Fruit fly (Drosophila melanogaster) whole organism, embryonic: ENCODE measurements around the gene CG15740.

Experiments used
- Bgb ChIP-seq: fragments of 200-800 bp; sonication (Bioruptor generic); IDR thresholded peaks from 2 replicates; pipeline ENCODE4 v1.3.6; 2022; ENCODE audit warnings: missing biosample characterization, missing genetic modification characterization; ENCODE audit not compliant: partially characterized antibody
- CG10979 ChIP-seq: fragments of 200-800 bp; sonication (Bioruptor generic); optimal IDR thresholded peaks from 2 replicates; lab custom pipeline; 2018; ENCODE audit warnings: missing biosample characterization, mild to moderate bottlenecking, missing genetic modification characterization, moderate library complexity
- CG11093 ChIP-seq: fragments of 200-800 bp; sonication (Bioruptor generic); IDR thresholded peaks from 3 replicates; pipeline ENCODE4 v1.3.6; 2022; ENCODE audit warnings: missing biosample characterization, missing genetic modification characterization
- CG11247 ChIP-seq: fragments of 200-800 bp; sonication (Bioruptor generic); IDR thresholded peaks from 2 replicates; pipeline ENCODE4 v1.3.6; 2022; ENCODE audit warnings: missing biosample characterization, missing genetic modification characterization
- CG12071 ChIP-seq: fragments of 200-800 bp; sonication (Bioruptor generic); optimal IDR thresholded peaks from 3 replicates; lab custom pipeline; 2018; ENCODE audit warnings: missing biosample characterization, mild to moderate bottlenecking, missing genetic modification characterization
- CG13123 ChIP-seq: fragments of 200-800 bp; sonication (Bioruptor generic); optimal IDR thresholded peaks from 2 replicates; lab custom pipeline; 2016; ENCODE audit warnings: missing biosample characterization, missing genetic modification characterization
- CG14014 ChIP-seq: fragments of 200-800 bp; sonication (Bioruptor generic); IDR thresholded peaks from 2 replicates; pipeline ENCODE4 v1.3.6; 2022; ENCODE audit warnings: missing biosample characterization, missing genetic modification characterization
- CG1647 ChIP-seq: fragments of 200-800 bp; sonication (Bioruptor generic); optimal IDR thresholded peaks from 3 replicates; lab custom pipeline; 2016; ENCODE audit warnings: missing biosample characterization, missing genetic modification characterization
- CG16779 ChIP-seq: fragments of 200-800 bp; sonication (Bioruptor generic); IDR thresholded peaks from 2 replicates; pipeline ENCODE4 v1.3.6; 2022; ENCODE audit warnings: missing biosample characterization, missing genetic modification characterization
- CG17361 ChIP-seq: fragments of 200-800 bp; sonication (Bioruptor generic); IDR thresholded peaks from 3 replicates; pipeline ENCODE4 v1.3.6; 2022; ENCODE audit warnings: missing biosample characterization, missing genetic modification characterization
- CG17802 ChIP-seq: fragments of 200-800 bp; sonication (Bioruptor generic); optimal IDR thresholded peaks from 2 replicates; lab custom pipeline; 2018; ENCODE audit warnings: missing biosample characterization, mild to moderate bottlenecking, missing genetic modification characterization, moderate library complexity
- CG17912 ChIP-seq: fragments of 200-800 bp; sonication (Bioruptor generic); optimal IDR thresholded peaks from 2 replicates; lab custom pipeline; 2018; ENCODE audit warnings: missing biosample characterization, mild to moderate bottlenecking, missing genetic modification characterization
- CG18476 ChIP-seq: fragments of 200-800 bp; sonication (Bioruptor generic); optimal IDR thresholded peaks from 2 replicates; lab custom pipeline; 2016; ENCODE audit warnings: missing biosample characterization, mild to moderate bottlenecking, missing genetic modification characterization
- CG18619 ChIP-seq: fragments of 200-800 bp; sonication (Bioruptor generic); optimal IDR thresholded peaks from 3 replicates; lab custom pipeline; 2017; ENCODE audit warnings: missing biosample characterization, mild to moderate bottlenecking, missing genetic modification characterization
- CG18764 ChIP-seq: fragments of 200-800 bp; sonication (Bioruptor generic); optimal IDR thresholded peaks from 3 replicates; lab custom pipeline; 2016; ENCODE audit warnings: missing biosample characterization, missing genetic modification characterization
- CG2199 ChIP-seq: fragments of 200-800 bp; sonication (Bioruptor generic); IDR thresholded peaks from 3 replicates; pipeline ENCODE4 v1.3.6; 2022; ENCODE audit warnings: missing biosample characterization, missing genetic modification characterization
- CG31365 ChIP-seq: fragments of 200-800 bp; sonication (Bioruptor generic); optimal IDR thresholded peaks from 2 replicates; lab custom pipeline; 2018; ENCODE audit warnings: missing biosample characterization, mild to moderate bottlenecking, missing genetic modification characterization
- CG32767 ChIP-seq: fragments of 200-800 bp; sonication (Bioruptor generic); IDR thresholded peaks from 2 replicates; pipeline ENCODE4 v1.3.6; 2022; ENCODE audit warnings: missing biosample characterization, missing genetic modification characterization
- CG4282 ChIP-seq: fragments of 200-800 bp; sonication (Bioruptor generic); optimal IDR thresholded peaks from 2 replicates; lab custom pipeline; 2016; ENCODE audit warnings: missing biosample characterization, missing genetic modification characterization
- CG4404 ChIP-seq: fragments of 200-800 bp; sonication (Bioruptor generic); IDR thresholded peaks from 2 replicates; pipeline ENCODE4 v1.3.6; 2022; ENCODE audit warnings: missing biosample characterization, missing genetic modification characterization
- CG7357 ChIP-seq: fragments of 200-800 bp; sonication (Bioruptor generic); IDR thresholded peaks from 3 replicates; pipeline ENCODE4 v1.3.6; 2022; ENCODE audit warnings: missing biosample characterization, missing genetic modification characterization
- CG7745 ChIP-seq: fragments of 200-800 bp; sonication (Bioruptor generic); optimal IDR thresholded peaks from 2 replicates; lab custom pipeline; 2018; ENCODE audit warnings: missing biosample characterization, mild to moderate bottlenecking, missing genetic modification characterization, moderate library complexity
- CG8944 ChIP-seq: fragments of 200-800 bp; sonication (Bioruptor generic); optimal IDR thresholded peaks from 3 replicates; lab custom pipeline; 2016; ENCODE audit warnings: missing biosample characterization, missing genetic modification characterization
- CHES-1-like ChIP-seq: fragments of 200-800 bp; sonication (Bioruptor generic); optimal IDR thresholded peaks from 2 replicates; lab custom pipeline; 2016; ENCODE audit warnings: missing biosample characterization, missing genetic modification characterization
- Dip3 ChIP-seq: fragments of 200-800 bp; sonication (Bioruptor generic); optimal IDR thresholded peaks from 3 replicates; lab custom pipeline; 2016; ENCODE audit warnings: missing biosample characterization, missing genetic modification characterization
- H15 ChIP-seq: fragments of 200-800 bp; sonication (Bioruptor generic); IDR thresholded peaks from 3 replicates; pipeline ENCODE4 v1.3.6; 2022; ENCODE audit warnings: missing biosample characterization, missing genetic modification characterization
- HmgZ ChIP-seq: fragments of 200-800 bp; sonication (Bioruptor generic); optimal IDR thresholded peaks from 2 replicates; lab custom pipeline; 2018; ENCODE audit warnings: missing biosample characterization, mild to moderate bottlenecking, missing genetic modification characterization
- Hr51 ChIP-seq, 2 experiments: fragments of 200-800 bp; sonication (Bioruptor generic); optimal IDR thresholded peaks; 2 replicates in 1 of 2; 3 replicates in 1 of 2; lab custom pipeline; 2016 to 2018; ENCODE audit warnings: missing biosample characterization in 2 of 2, missing genetic modification characterization in 2 of 2, mild to moderate bottlenecking in 1 of 2, moderate library complexity in 1 of 2
- Jarid2 ChIP-seq: fragments of 200-800 bp; sonication (Bioruptor generic); optimal IDR thresholded peaks from 3 replicates; lab custom pipeline; 2017; ENCODE audit warnings: mild to moderate bottlenecking, missing biosample characterization, missing genetic modification reagents, missing genetic modification characterization
- MTF-1 ChIP-seq: fragments of 200-800 bp; sonication (Bioruptor generic); optimal IDR thresholded peaks from 2 replicates; lab custom pipeline; 2018; ENCODE audit warnings: missing biosample characterization, mild to moderate bottlenecking, missing genetic modification characterization, borderline replicate concordance
- YL-1 ChIP-seq: fragments of 200-800 bp; sonication (Bioruptor generic); optimal IDR thresholded peaks from 3 replicates; lab custom pipeline; 2017; ENCODE audit warnings: missing biosample characterization, mild to moderate bottlenecking, missing genetic modification characterization
- abd-A ChIP-seq: fragments of 200-800 bp; sonication (Bioruptor generic); optimal IDR thresholded peaks from 3 replicates; lab custom pipeline; 2019; ENCODE audit warnings: missing biosample characterization, mild to moderate bottlenecking, missing genetic modification characterization, moderate library complexity
- ac ChIP-seq: fragments of 200-800 bp; sonication (Bioruptor generic); optimal IDR thresholded peaks from 3 replicates; lab custom pipeline; 2017; ENCODE audit warnings: missing biosample characterization, mild to moderate bottlenecking, missing genetic modification characterization
- crp ChIP-seq, 2 experiments: fragments of 200-800 bp; sonication (Bioruptor generic); optimal IDR thresholded peaks; 2 replicates in 1 of 2; 3 replicates in 1 of 2; lab custom pipeline; 2017; ENCODE audit warnings: missing biosample characterization in 2 of 2, missing genetic modification characterization in 2 of 2, mild to moderate bottlenecking in 1 of 2, moderate library complexity in 1 of 2
- danr ChIP-seq: fragments of 200-800 bp; sonication (Bioruptor generic); IDR thresholded peaks from 2 replicates; pipeline ENCODE4 v1.3.6; 2022; ENCODE audit warnings: missing biosample characterization, missing genetic modification characterization
- dm ChIP-seq: fragments of 200-800 bp; sonication (Bioruptor generic); optimal IDR thresholded peaks from 3 replicates; lab custom pipeline; 2016; ENCODE audit warnings: missing biosample characterization, missing genetic modification characterization
- ewg ChIP-seq: fragments of 200-800 bp; sonication (Bioruptor generic); optimal IDR thresholded peaks from 3 replicates; lab custom pipeline; 2017; ENCODE audit warnings: mild to moderate bottlenecking, missing biosample characterization, missing genetic modification reagents, missing genetic modification characterization
- gsb ChIP-seq: fragments of 200-800 bp; sonication (Bioruptor generic); IDR thresholded peaks from 2 replicates; pipeline ENCODE4 v1.3.6; 2022; ENCODE audit warnings: missing biosample characterization, missing genetic modification characterization
- insv ChIP-seq, 2 experiments: fragments of 200-800 bp; sonication (Bioruptor generic); optimal IDR thresholded peaks; 3 replicates each; lab custom pipeline; 2016 to 2018; ENCODE audit warnings: missing biosample characterization in 2 of 2, missing genetic modification characterization in 2 of 2
- jigr1 ChIP-seq: fragments of 200-800 bp; sonication (Bioruptor generic); IDR thresholded peaks from 3 replicates; pipeline ENCODE4 v1.3.6; 2022; ENCODE audit warnings: missing biosample characterization, missing genetic modification characterization
- lov ChIP-seq, 2 experiments: fragments of 200-800 bp in 1 of 2; fragments of >200 bp in 1 of 2; sonication (Bioruptor generic) in 1 of 2; IDR thresholded peaks in 1 of 2; optimal IDR thresholded peaks in 1 of 2; 2 replicates in 1 of 2; 3 replicates in 1 of 2; pipeline versions ENCODE4 v1.3.6 to Lab custom; 2017 to 2022; ENCODE audit warnings: missing biosample characterization in 1 of 2, missing genetic modification characterization in 1 of 2
- mirr ChIP-seq: fragments of 200-800 bp; sonication (Bioruptor generic); optimal IDR thresholded peaks from 3 replicates; lab custom pipeline; 2018; ENCODE audit warnings: missing biosample characterization, mild to moderate bottlenecking, missing genetic modification characterization
- nom ChIP-seq: fragments of 200-800 bp; sonication (Bioruptor generic); optimal IDR thresholded peaks from 2 replicates; lab custom pipeline; 2017; ENCODE audit warnings: missing biosample characterization, missing genetic modification characterization, mild to moderate bottlenecking, moderate library complexity, missing genetic modification reagents
- row ChIP-seq: fragments of 200-800 bp; sonication (Bioruptor generic); IDR thresholded peaks from 3 replicates; pipeline ENCODE4 v1.3.6; 2022; ENCODE audit warnings: missing biosample characterization, missing genetic modification characterization
- sens ChIP-seq: fragments of 200-800 bp; sonication (Bioruptor generic); peaks from one replicate; lab custom pipeline; 2016; ENCODE audit warnings: missing biosample characterization, missing genetic modification characterization
- sim ChIP-seq: fragments of 200-800 bp; sonication (Bioruptor generic); IDR thresholded peaks from 2 replicates; pipeline ENCODE4 v1.3.6; 2022; ENCODE audit warnings: missing biosample characterization, missing genetic modification characterization
- so ChIP-seq: fragments of 200-800 bp; sonication (Bioruptor generic); IDR thresholded peaks from 3 replicates; pipeline ENCODE4 v1.3.6; 2022; ENCODE audit warnings: missing biosample characterization, missing genetic modification characterization
- ttk ChIP-seq: fragments of 200-800 bp; sonication (Bioruptor generic); IDR thresholded peaks from 2 replicates; pipeline ENCODE4 v2.1.2; 2022; ENCODE audit warnings: missing biosample characterization, missing genetic modification characterization
- zf30C ChIP-seq: fragments of 200-800 bp; sonication (Bioruptor generic); optimal IDR thresholded peaks from 3 replicates; lab custom pipeline; 2018; ENCODE audit warnings: missing biosample characterization, mild to moderate bottlenecking, missing genetic modification characterization

CG15740 gene

DNA sequence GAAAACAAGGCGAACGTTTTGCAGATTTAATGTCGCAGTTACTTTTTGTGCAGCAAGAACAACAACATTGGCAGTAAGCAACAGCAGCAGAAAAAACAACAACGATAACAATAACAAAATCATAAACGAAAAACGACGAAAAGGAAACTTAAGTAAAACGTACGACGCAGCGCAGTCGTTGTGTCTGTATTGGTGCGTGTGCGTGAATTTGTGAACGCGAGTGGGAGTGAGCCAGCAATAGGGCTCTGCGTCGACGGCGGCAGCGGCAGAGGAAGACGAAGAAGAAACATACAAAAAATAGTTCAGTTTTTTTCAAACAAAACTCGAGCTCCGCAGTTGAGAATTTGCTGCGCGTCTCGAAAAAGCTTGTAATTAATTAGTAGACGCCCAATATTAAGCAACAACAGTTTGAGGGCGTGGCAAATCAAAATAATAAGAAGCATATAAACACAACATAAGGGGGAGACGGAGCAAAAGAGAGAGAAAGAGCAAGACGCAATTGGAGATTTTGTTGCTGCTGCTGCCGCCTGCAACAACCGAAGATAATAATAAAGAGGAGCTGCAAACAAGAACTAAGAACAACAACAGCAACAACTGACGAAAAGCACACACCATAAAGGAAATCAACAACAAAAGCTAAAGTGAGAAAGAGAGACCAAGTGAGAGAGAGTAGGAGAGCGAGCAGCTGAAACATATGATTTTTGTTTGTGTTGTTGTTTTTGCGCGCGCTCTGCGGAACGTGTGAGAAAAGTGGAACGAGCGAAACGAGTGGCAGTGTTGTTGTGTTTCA, 28.5 kb downstream of the CG15740 start (continued):
- TF ChIP-seq CG4404 = no peak
- TF ChIP-seq Dip3 (GFP tag; lab: Kevin White, UChicago) = no peak
- TF ChIP-seq gsb = no peak
- no peak for TF ChIP-seq CG32767 (GFP tag; lab: Robert Waterston, UW)
- TF ChIP-seq CG1647 = no peak
- no peak for TF ChIP-seq CG7745 (tag; lab: Kevin White, UChicago)
- TF ChIP-seq CG18476 = no peak
- TF ChIP-seq CG8944 (GFP tag; lab: Kevin White, UChicago) = no peak
- no peak for TF ChIP-seq insv (GFP tag; optimal IDR thresholded peaks at IDR 0.05; lab: Kevin White, UChicago)
- TF ChIP-seq CG17912 (GFP tag; lab: Kevin White, UChicago) = no peak
- no peak for TF ChIP-seq sim (GFP tag; lab: Robert Waterston, UW)
- TF ChIP-seq nom = peak; percentile 15
- TF ChIP-seq danr = no peak
- no peak for TF ChIP-seq lov (optimal IDR thresholded peaks at IDR 0.05; lab: Kevin White, UChicago)
- no peak for TF ChIP-seq lov (GFP tag; IDR thresholded peaks at IDR 0.05; lab: Robert Waterston, UW)
- TF ChIP-seq HmgZ (tag; lab: Kevin White, UChicago) = no peak
- TF ChIP-seq Jarid2 (GFP tag; lab: Kevin White, UChicago) = no peak
- no peak for TF ChIP-seq CG10979
- no peak for TF ChIP-seq mirr
- TF ChIP-seq CG11247 (GFP tag; lab: Robert Waterston, UW) = no peak
- TF ChIP-seq MTF-1 (GFP tag; lab: Kevin White, UChicago) = peak; percentile 20
- no peak for TF ChIP-seq CG12071 (GFP tag; lab: Kevin White, UChicago)
- TF ChIP-seq Bgb (GFP tag; lab: Robert Waterston, UW) = no peak
- no peak for TF ChIP-seq CG17802 (tag; lab: Kevin White, UChicago)
- no peak for TF ChIP-seq dm (GFP tag; lab: Kevin White, UChicago)
- no peak for TF ChIP-seq CG31365 (tag; lab: Kevin White, UChicago)
- peak in 1 of 2 experiments; percentile 73 for TF ChIP-seq crp (GFP tag; optimal IDR thresholded peaks at IDR 0.05; lab: Kevin White, UChicago)
- TF ChIP-seq ewg = no peak
- no peak for TF ChIP-seq YL-1 (GFP tag; lab: Kevin White, UChicago)
- no peak for TF ChIP-seq ttk (GFP tag; lab: Robert Waterston, UW)
- TF ChIP-seq CG7357 = no peak
- no peak for TF ChIP-seq Hr51 (GFP tag; optimal IDR thresholded peaks at IDR 0.05; lab: Kevin White, UChicago)
- no peak for TF ChIP-seq H15 (GFP tag; lab: Robert Waterston, UW)
- TF ChIP-seq CG18764 (GFP tag; lab: Kevin White, UChicago) = no peak
- TF ChIP-seq CG18619 = no peak
- TF ChIP-seq zf30C = no peak
- TF ChIP-seq CG2199 (GFP tag; lab: Robert Waterston, UW) = no peak
- no peak for TF ChIP-seq CG16779 (GFP tag; lab: Robert Waterston, UW)
- no peak; the same call in 2 of the 3 replicates for TF ChIP-seq row (GFP tag; lab: Robert Waterston, UW)
- no peak for TF ChIP-seq CG13123 (GFP tag; lab: Kevin White, UChicago)
- TF ChIP-seq so = no peak
- TF ChIP-seq CG17361 (GFP tag; lab: Robert Waterston, UW) = no peak
- TF ChIP-seq abd-A (tag; lab: Kevin White, UChicago) = no peak
- TF ChIP-seq CHES-1-like (GFP tag; lab: Kevin White, UChicago) = peak; percentile 60
- no peak for TF ChIP-seq CG11093 (GFP tag; lab: Robert Waterston, UW)
- no peak for TF ChIP-seq CG4282
- TF ChIP-seq ac (GFP tag; lab: Kevin White, UChicago) = no peak
- TF ChIP-seq jigr1 (GFP tag; lab: Robert Waterston, UW) = no peak
- TF ChIP-seq sens (GFP tag; lab: Kevin White, UChicago) = peak; percentile 40
- TF ChIP-seq CG14014 (GFP tag; lab: Robert Waterston, UW) = 0 out of 2 replicates have a peak, but pooled peaks have one; percentile 16
